Worm (Caenorhabditis elegans) whole organism, mixed stage, embryonic: Measurements from ENCODE around the gene C08G9.1.

ENCODE experiments used
- blmp-1 ChIP-seq: fragments of 150-350 bp; optimal IDR thresholded peaks from 2 replicates; lab custom pipeline; 2014; ENCODE audit warnings: missing biosample characterization, missing genetic modification characterization
- ceh-43 ChIP-seq: fragments of 200-800 bp; sonication (Bioruptor generic); optimal IDR thresholded peaks from 2 replicates; lab custom pipeline; 2018; ENCODE audit warnings: mild to moderate bottlenecking, missing genetic modification characterization, moderate library complexity, missing compliant biosample characterization
- elt-1 ChIP-seq: sonication (generic microtip); optimal IDR thresholded peaks from 2 replicates; lab custom pipeline; 2017; ENCODE audit warnings: missing genetic modification characterization, mild to moderate bottlenecking, missing compliant biosample characterization, antibody characterized with exemption, moderate library complexity, borderline replicate concordance; ENCODE audit not compliant: insufficient read depth
- mep-1 ChIP-seq: fragments of 150-350 bp; optimal IDR thresholded peaks from 2 replicates; lab custom pipeline; 2017; ENCODE audit warnings: missing biosample characterization, missing genetic modification reagents, missing genetic modification characterization, inconsistent platforms
- mls-2 ChIP-seq: sonication (generic microtip); optimal IDR thresholded peaks from 2 replicates; lab custom pipeline; 2016; ENCODE audit warnings: mild to moderate bottlenecking, missing genetic modification characterization, moderate library complexity, missing compliant biosample characterization
- nhr-12 ChIP-seq: fragments of 150-350 bp; optimal IDR thresholded peaks from 2 replicates; lab custom pipeline; 2014; ENCODE audit warnings: missing biosample characterization, missing genetic modification characterization
- nhr-237 ChIP-seq: fragments of 150-350 bp; optimal IDR thresholded peaks from 2 replicates; lab custom pipeline; 2014; ENCODE audit warnings: missing biosample characterization, missing genetic modification characterization
- nhr-28 ChIP-seq: fragments of 150-350 bp; optimal IDR thresholded peaks from 2 replicates; lab custom pipeline; 2014; ENCODE audit warnings: missing biosample characterization, missing genetic modification characterization
- nhr-76 ChIP-seq: sonication (generic microtip); optimal IDR thresholded peaks from 2 replicates; lab custom pipeline; 2017; ENCODE audit warnings: missing biosample characterization, missing genetic modification characterization
- pha-4 ChIP-seq: fragments of 150-350 bp; optimal IDR thresholded peaks from 2 replicates; lab custom pipeline; 2018; ENCODE audit warnings: missing biosample characterization, missing genetic modification reagents, missing genetic modification characterization
- unc-39 ChIP-seq: fragments of 150-350 bp; optimal IDR thresholded peaks from 2 replicates; lab custom pipeline; 2014; ENCODE audit warnings: missing biosample characterization, missing genetic modification characterization
- unc-62 ChIP-seq: fragments of 150-350 bp; optimal IDR thresholded peaks from 2 replicates; lab custom pipeline; 2014; ENCODE audit warnings: missing biosample characterization, missing genetic modification reagents, missing genetic modification characterization
- ztf-11 ChIP-seq: fragments of 150-350 bp; optimal IDR thresholded peaks from 2 replicates; lab custom pipeline; 2014; ENCODE audit warnings: missing biosample characterization, missing genetic modification characterization

DNA sequence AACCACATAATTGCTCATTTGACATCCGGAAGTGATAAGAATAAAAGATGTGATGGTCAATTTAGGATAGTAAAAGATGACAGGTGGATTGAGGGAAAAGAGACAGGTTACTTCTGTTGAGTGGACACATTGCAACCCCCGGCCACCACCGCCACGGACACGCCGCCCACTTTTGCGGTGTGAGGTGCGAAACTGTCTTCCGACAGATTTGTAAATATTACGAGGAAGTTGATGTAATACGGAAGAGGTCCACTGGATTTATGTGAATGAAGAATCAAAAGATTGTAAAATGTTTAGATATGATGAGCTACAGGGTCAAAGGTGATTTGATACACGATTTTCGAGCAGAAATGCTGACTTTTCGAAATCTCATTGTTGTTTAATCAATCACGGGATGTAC is 14.3 kb downstream of the C08G9.1 start, which contains the start of gene C08G9.2:
- TF ChIP-seq unc-62 (GFP tag; lab: Kevin White, UChicago) (no peak), ztf-11 (tag; lab: Kevin White, UChicago) (no peak), nhr-12 (no peak), blmp-1 (tag; lab: Kevin White, UChicago) (no peak), elt-1 (tag; lab: Kevin White, UChicago) (no peak), nhr-28 (no peak), unc-39 (no peak), pha-4 (tag; lab: Kevin White, UChicago) (no peak), nhr-237 (tag; lab: Kevin White, UChicago) (no peak), mep-1 (tag; lab: Kevin White, UChicago) (no peak), nhr-76 (no peak), ceh-43 (no peak), mls-2 (no peak)
